Worm (Caenorhabditis elegans) whole organism, L1 larva: ENCODE results near the gene F28H6.8.

Source experiments
- C16A3.4 ChIP-seq: fragments of 150-350 bp; optimal IDR thresholded peaks from 2 replicates; lab custom pipeline; 2014; ENCODE audit warnings: missing biosample characterization, missing genetic modification characterization
- F16B12.6 ChIP-seq: fragments of 150-350 bp; optimal IDR thresholded peaks from 2 replicates; lab custom pipeline; 2014; ENCODE audit warnings: missing biosample characterization, missing genetic modification characterization
- Y116A8C.19 ChIP-seq: sonication (generic microtip); optimal IDR thresholded peaks from 2 replicates; lab custom pipeline; 2016; ENCODE audit warnings: missing compliant biosample characterization, missing genetic modification characterization, borderline replicate concordance
- aly-2 ChIP-seq: fragments of 150-350 bp; optimal IDR thresholded peaks from 2 replicates; lab custom pipeline; 2014; ENCODE audit warnings: missing biosample characterization, missing genetic modification characterization
- ama-1 ChIP-seq: fragments of 150-350 bp; optimal IDR thresholded peaks from 2 replicates; lab custom pipeline; 2014
- blmp-1 ChIP-seq: fragments of 150-350 bp; optimal IDR thresholded peaks from 2 replicates; lab custom pipeline; 2014; ENCODE audit warnings: missing biosample characterization, missing genetic modification characterization
- ceh-63 ChIP-seq: fragments of 200-800 bp; sonication (Bioruptor generic); optimal IDR thresholded peaks from 2 replicates; lab custom pipeline; 2018; ENCODE audit warnings: mild to moderate bottlenecking, missing genetic modification characterization, missing compliant biosample characterization
- ceh-82 ChIP-seq, 3 experiments: fragments of 150-350 bp in 1 of 3; sonication (generic microtip) in 2 of 3; optimal IDR thresholded peaks; 2 replicates each; lab custom pipeline; 2014 to 2017; ENCODE audit warnings: missing biosample characterization in 3 of 3, missing genetic modification characterization in 3 of 3
- ces-1 ChIP-seq: fragments of 150-350 bp; optimal IDR thresholded peaks from 2 replicates; lab custom pipeline; 2014; ENCODE audit warnings: missing biosample characterization, missing genetic modification reagents, missing genetic modification characterization
- dpl-1 ChIP-seq, 3 experiments: fragments of 150-350 bp in 2 of 3; sonication (generic microtip) in 1 of 3; optimal IDR thresholded peaks; 2 replicates each; lab custom pipeline; 2014 to 2017; ENCODE audit warnings: missing biosample characterization in 3 of 3, missing genetic modification characterization in 3 of 3, missing genetic modification reagents in 3 of 3
- efl-1 ChIP-seq, 4 experiments: fragments of 150-350 bp; optimal IDR thresholded peaks in 3 of 4; peaks in 1 of 4; 1 replicate in 1 of 4; 2 replicates in 3 of 4; lab custom pipeline; 2014; ENCODE audit warnings: missing biosample characterization in 2 of 4, missing genetic modification characterization in 2 of 4, missing genetic modification reagents in 2 of 4
- efl-3 ChIP-seq: fragments of 200-800 bp; sonication (Bioruptor generic); optimal IDR thresholded peaks from 2 replicates; lab custom pipeline; 2018; ENCODE audit warnings: mild to moderate bottlenecking, missing genetic modification characterization, missing compliant biosample characterization
- egl-27 ChIP-seq, 2 experiments: fragments of 150-350 bp in 1 of 2; sonication (generic microtip); optimal IDR thresholded peaks; 3 replicates each; lab custom pipeline; 2017 to 2018; ENCODE audit warnings: missing biosample characterization in 2 of 2, missing genetic modification characterization in 2 of 2, missing genetic modification reagents in 2 of 2
- elt-3 ChIP-seq, 6 experiments: fragments of 150-350 bp in 1 of 6; sonication (generic microtip); optimal IDR thresholded peaks; 2 replicates each; lab custom pipeline; 2017 to 2018; ENCODE audit warnings: missing biosample characterization in 6 of 6, missing genetic modification characterization in 6 of 6, inconsistent platforms in 1 of 6
- ets-5 ChIP-seq: fragments of 200-800 bp; sonication (Bioruptor generic); IDR thresholded peaks from 2 replicates; pipeline ENCODE4 v1.3.6; 2022; ENCODE audit warnings: missing genetic modification characterization, missing compliant biosample characterization
- fkh-8 ChIP-seq: sonication (generic microtip); optimal IDR thresholded peaks from 2 replicates; lab custom pipeline; 2016; ENCODE audit warnings: mild to moderate bottlenecking, missing genetic modification characterization, missing compliant biosample characterization
- fos-1 ChIP-seq: fragments of 150-350 bp; optimal IDR thresholded peaks from 2 replicates; lab custom pipeline; 2014; ENCODE audit warnings: missing biosample characterization, missing genetic modification characterization
- hlh-17 ChIP-seq: fragments of 200-800 bp; sonication (Bioruptor generic); optimal IDR thresholded peaks from 2 replicates; lab custom pipeline; 2018; ENCODE audit warnings: missing genetic modification characterization, mild to moderate bottlenecking, missing compliant biosample characterization, moderate library complexity, borderline replicate concordance
- jun-1 ChIP-seq: fragments of 150-350 bp; optimal IDR thresholded peaks from 2 replicates; lab custom pipeline; 2014; ENCODE audit warnings: missing biosample characterization, missing genetic modification reagents, missing genetic modification characterization
- lin-13 ChIP-seq: fragments of 150-350 bp; optimal IDR thresholded peaks from 2 replicates; lab custom pipeline; 2014; ENCODE audit warnings: missing biosample characterization, missing genetic modification reagents, missing genetic modification characterization
- lin-14 ChIP-seq: fragments of 200-800 bp; sonication (Bioruptor generic); optimal IDR thresholded peaks from 2 replicates; lab custom pipeline; 2018; ENCODE audit warnings: mild to moderate bottlenecking, missing genetic modification characterization, moderate library complexity, missing compliant biosample characterization
- lin-35 ChIP-seq, 2 experiments: fragments of 150-350 bp; optimal IDR thresholded peaks; 2 replicates each; lab custom pipeline; 2014; ENCODE audit warnings: missing biosample characterization in 2 of 2, missing genetic modification characterization in 2 of 2, missing genetic modification reagents in 2 of 2
- lin-39 ChIP-seq: fragments of 150-350 bp; optimal IDR thresholded peaks from 2 replicates; lab custom pipeline; 2014; ENCODE audit warnings: missing biosample characterization, missing genetic modification reagents, missing genetic modification characterization
- lir-3 ChIP-seq: sonication (generic microtip); optimal IDR thresholded peaks from 2 replicates; lab custom pipeline; 2016; ENCODE audit warnings: mild to moderate bottlenecking, missing genetic modification characterization, moderate library complexity, missing compliant biosample characterization; ENCODE audit not compliant: poor library complexity
- mef-2 ChIP-seq: fragments of 150-350 bp; optimal IDR thresholded peaks from 2 replicates; lab custom pipeline; 2014; ENCODE audit warnings: missing biosample characterization, missing genetic modification characterization
- mep-1 ChIP-seq: fragments of 150-350 bp; optimal IDR thresholded peaks from 2 replicates; lab custom pipeline; 2014; ENCODE audit warnings: missing biosample characterization, missing genetic modification characterization
- nhr-20 ChIP-seq: sonication (generic microtip); optimal IDR thresholded peaks from 2 replicates; lab custom pipeline; 2016; ENCODE audit warnings: mild to moderate bottlenecking, missing genetic modification characterization, missing compliant biosample characterization
- nhr-47 ChIP-seq: sonication (generic microtip); optimal IDR thresholded peaks from 2 replicates; lab custom pipeline; 2016; ENCODE audit warnings: mild to moderate bottlenecking, missing genetic modification characterization, moderate library complexity, missing compliant biosample characterization
- nhr-76 ChIP-seq: sonication (generic microtip); optimal IDR thresholded peaks from 2 replicates; lab custom pipeline; 2017; ENCODE audit warnings: missing biosample characterization, missing genetic modification characterization
- nhr-85 ChIP-seq: sonication (generic microtip); peaks from one replicate; lab custom pipeline; 2016; ENCODE audit warnings: missing genetic modification characterization, inconsistent platforms, missing compliant biosample characterization
- rnt-1 ChIP-seq: sonication (generic microtip); optimal IDR thresholded peaks from 2 replicates; lab custom pipeline; 2016; ENCODE audit warnings: mild to moderate bottlenecking, missing genetic modification characterization, moderate library complexity, missing compliant biosample characterization
- skn-1 ChIP-seq: fragments of 150-350 bp; optimal IDR thresholded peaks from 2 replicates; lab custom pipeline; 2014; ENCODE audit warnings: missing biosample characterization, missing genetic modification characterization
- snu-23 ChIP-seq: sonication (generic microtip); optimal IDR thresholded peaks from 2 replicates; lab custom pipeline; 2016; ENCODE audit warnings: missing genetic modification characterization, missing compliant biosample characterization
- sox-4 ChIP-seq: sonication (generic microtip); optimal IDR thresholded peaks from 2 replicates; lab custom pipeline; 2016; ENCODE audit warnings: missing genetic modification characterization, missing compliant biosample characterization
- sup-37 ChIP-seq: fragments of 200-800 bp; sonication (Bioruptor generic); optimal IDR thresholded peaks from 2 replicates; lab custom pipeline; 2018; ENCODE audit warnings: mild to moderate bottlenecking, missing genetic modification characterization, missing compliant biosample characterization
- swsn-7 ChIP-seq: sonication (generic microtip); optimal IDR thresholded peaks from 2 replicates; lab custom pipeline; 2016; ENCODE audit warnings: missing genetic modification characterization, missing compliant biosample characterization
- tbx-2 ChIP-seq: sonication (generic microtip); optimal IDR thresholded peaks from 2 replicates; lab custom pipeline; 2016; ENCODE audit warnings: missing genetic modification characterization, missing compliant biosample characterization
- tlp-1 ChIP-seq: fragments of 150-350 bp; optimal IDR thresholded peaks from 2 replicates; lab custom pipeline; 2014; ENCODE audit warnings: missing biosample characterization, missing genetic modification characterization
- unc-86 ChIP-seq: sonication (generic microtip); optimal IDR thresholded peaks from 2 replicates; lab custom pipeline; 2016; ENCODE audit warnings: missing genetic modification characterization, missing compliant biosample characterization
- vab-15 ChIP-seq: sonication (generic microtip); optimal IDR thresholded peaks from 2 replicates; lab custom pipeline; 2017; ENCODE audit warnings: missing genotype, mild to moderate bottlenecking, missing genetic modification characterization, missing compliant biosample characterization
- zip-4 ChIP-seq: fragments of 200-800 bp; sonication (Bioruptor generic); optimal IDR thresholded peaks from 2 replicates; lab custom pipeline; 2018; ENCODE audit warnings: mild to moderate bottlenecking, missing genetic modification characterization, moderate library complexity, missing compliant biosample characterization
- ztf-11 ChIP-seq, 2 experiments: sonication (generic microtip); optimal IDR thresholded peaks; 2 replicates each; lab custom pipeline; 2016 to 2017; ENCODE audit warnings: missing genetic modification characterization in 2 of 2, missing biosample characterization in 1 of 2, missing compliant biosample characterization in 1 of 2

Gene F28H6.8

ce11 chrX:14127291-14127922 lies 6.7 kb downstream of the F28H6.8 start, which contains the start of gene F28H6.4:
TSS of gene F28H6.4 (plus strand) at chrX:14127872.
- no peak for TF ChIP-seq elt-3 (tag; optimal IDR thresholded peaks at IDR 0.05; lab: Kevin White, UChicago)
- TF ChIP-seq lin-14: peak; percentile 62
- TF ChIP-seq snu-23 (GFP tag; lab: Kevin White, UChicago): peak; percentile 49
- peak; percentile 34 for TF ChIP-seq mep-1 (tag; lab: Kevin White, UChicago)
- peak; percentile 2 for TF ChIP-seq blmp-1 (tag; lab: Kevin White, UChicago)
- peak; percentile 45 for TF ChIP-seq rnt-1
- no peak for TF ChIP-seq C16A3.4 (tag; lab: Kevin White, UChicago)
- TF ChIP-seq swsn-7 (tag; lab: Kevin White, UChicago): peak; percentile 9
- TF ChIP-seq tlp-1 (tag; lab: Kevin White, UChicago): no peak
- TF ChIP-seq lin-39: no peak
- peak; percentile 8 for TF ChIP-seq skn-1 (tag; lab: Kevin White, UChicago)
- peak in 1 of 2 experiments; percentile 36 for TF ChIP-seq efl-1 (optimal IDR thresholded peaks at IDR 0.05; lab: Kevin White, UChicago)
- TF ChIP-seq efl-1 (GFP tag; optimal IDR thresholded peaks at IDR 0.05 in 1 of 2; lab: Kevin White, UChicago): no peak
- TF ChIP-seq zip-4 (GFP tag; lab: Kevin White, UChicago): no peak
- peak in 1 of 3 experiments; percentile 25 for TF ChIP-seq ceh-82 (tag; optimal IDR thresholded peaks at IDR 0.05; lab: Kevin White, UChicago)
- TF ChIP-seq nhr-47 (tag; lab: Kevin White, UChicago): peak; percentile 3
- peak; percentile 4 for TF ChIP-seq lin-13
- peak; percentile 12 for TF ChIP-seq nhr-20
- peak in 2 of 3 experiments; percentile 10 to 20 for TF ChIP-seq dpl-1 (GFP tag; optimal IDR thresholded peaks at IDR 0.05; lab: Kevin White, UChicago)
- TF ChIP-seq lin-35 (GFP tag; optimal IDR thresholded peaks at IDR 0.05; lab: Kevin White, UChicago): peak in 1 of 2 experiments; percentile 22
- peak; percentile 2 for TF ChIP-seq tbx-2 (tag; lab: Kevin White, UChicago)
- peak; percentile 20 for TF ChIP-seq fkh-8 (tag; lab: Kevin White, UChicago)
- TF ChIP-seq, all 84 proteins: peak for 16

- TF ChIP-seq ztf-11 (tag; optimal IDR thresholded peaks at IDR 0.05; lab: Kevin White, UChicago): no peak
- peak; percentile 87 for TF ChIP-seq blmp-1 (tag; lab: Kevin White, UChicago)
Measured at ce11 chrX:14125870-14126269, 8.3 kb downstream of the F28H6.8 start, which contains the start of gene F28H6.6. TSS of gene F28H6.6 (minus strand) at chrX:14125879.

- 0 out of 2 replicates have a peak, but pooled peaks have one; percentile 71 for TF ChIP-seq ets-5 (GFP tag; lab: Robert Waterston, UW)
- TF ChIP-seq vab-15 (tag; lab: Kevin White, UChicago): no peak
Measured at ce11 chrX:14118762-14119161, 15.4 kb downstream of the F28H6.8 start.

ce11 chrX:14115480-14116161 lies 18.5 kb downstream of the F28H6.8 start, which contains the start of gene F28H6.7:
TSS of gene F28H6.7 (plus strand) at chrX:14116111.
- no peak for TF ChIP-seq aly-2 (tag; lab: Kevin White, UChicago)
- TF ChIP-seq C16A3.4 (tag; lab: Kevin White, UChicago): peak; percentile 23
- no peak for TF ChIP-seq efl-3 (GFP tag; lab: Kevin White, UChicago)
- no peak for TF ChIP-seq nhr-85
- TF ChIP-seq jun-1 (tag; lab: Kevin White, UChicago): no peak
- no peak for TF ChIP-seq ets-5 (GFP tag; lab: Robert Waterston, UW)
- TF ChIP-seq tbx-2 (tag; lab: Kevin White, UChicago): peak; percentile 29
- no peak for TF ChIP-seq sox-4 (tag; lab: Kevin White, UChicago)
- no peak for TF ChIP-seq mef-2 (tag; lab: Kevin White, UChicago)
- no peak for TF ChIP-seq egl-27 (tag; optimal IDR thresholded peaks at IDR 0.05; lab: Kevin White, UChicago)
- no peak for TF ChIP-seq skn-1 (tag; lab: Kevin White, UChicago)
- peak; percentile 27 for TF ChIP-seq swsn-7 (tag; lab: Kevin White, UChicago)
- TF ChIP-seq sup-37 (GFP tag; lab: Kevin White, UChicago): no peak
- no peak for TF ChIP-seq ama-1
- TF ChIP-seq ceh-63 (GFP tag; lab: Kevin White, UChicago): no peak
- TF ChIP-seq rnt-1: peak; percentile 39
- TF ChIP-seq vab-15 (tag; lab: Kevin White, UChicago): no peak
- no peak for TF ChIP-seq ces-1 (GFP tag; lab: Kevin White, UChicago)
- TF ChIP-seq mep-1 (tag; lab: Kevin White, UChicago): no peak
- no peak for TF ChIP-seq unc-86 (tag; lab: Kevin White, UChicago)
- TF ChIP-seq hlh-17 (GFP tag; lab: Kevin White, UChicago): no peak
- no peak for TF ChIP-seq Y116A8C.19 (tag; lab: Kevin White, UChicago)
- no peak for TF ChIP-seq fkh-8 (tag; lab: Kevin White, UChicago)
- TF ChIP-seq F16B12.6 (tag; lab: Kevin White, UChicago): no peak
- no peak for TF ChIP-seq nhr-76 (tag; lab: Kevin White, UChicago)
- peak in 1 of 2 experiments; percentile 8 for TF ChIP-seq ztf-11 (tag; optimal IDR thresholded peaks at IDR 0.05; lab: Kevin White, UChicago)
- no peak for TF ChIP-seq lir-3 (tag; lab: Kevin White, UChicago)
- TF ChIP-seq fos-1 (tag; lab: Kevin White, UChicago): peak; percentile 9
- TF ChIP-seq snu-23 (GFP tag; lab: Kevin White, UChicago): peak; percentile 64
